Worm (Caenorhabditis elegans) whole organism, L4/young adult: ENCODE data around the gene Y67D8C.2.

ENCODE experiments used
- W03F9.2 ChIP-seq: fragments of 150-350 bp; optimal IDR thresholded peaks from 2 replicates; lab custom pipeline; 2014; ENCODE audit warnings: missing biosample characterization, missing genetic modification characterization
- dao-5 ChIP-seq: sonication (generic microtip); optimal IDR thresholded peaks from 2 replicates; lab custom pipeline; 2016; ENCODE audit warnings: missing genotype, missing genetic modification characterization, moderate library complexity, missing compliant biosample characterization
- him-1 ChIP-seq: sonication (generic microtip); optimal IDR thresholded peaks from 2 replicates; lab custom pipeline; 2016; ENCODE audit warnings: missing genotype, missing genetic modification reagents, missing genetic modification characterization, missing compliant biosample characterization

- TF ChIP-seq him-1 (tag; lab: Kevin White, UChicago) (no peak), dao-5 (no peak), W03F9.2 (tag; lab: Kevin White, UChicago) (no peak)
These were observed 19.0 kb downstream of the Y67D8C.2 start for ce11 chrIV:3091112-3091511.
